Worm (Caenorhabditis elegans) whole organism, L4/young adult: ENCODE measurements around the gene C56C10.9.

Experiments used
- W03F9.2 ChIP-seq: fragments of 150-350 bp; optimal IDR thresholded peaks from 2 replicates; lab custom pipeline; 2014; ENCODE audit warnings: missing biosample characterization, missing genetic modification characterization
- dao-5 ChIP-seq: sonication (generic microtip); optimal IDR thresholded peaks from 2 replicates; lab custom pipeline; 2016; ENCODE audit warnings: missing genotype, missing genetic modification characterization, moderate library complexity, missing compliant biosample characterization
- him-1 ChIP-seq: sonication (generic microtip); optimal IDR thresholded peaks from 2 replicates; lab custom pipeline; 2016; ENCODE audit warnings: missing genotype, missing genetic modification reagents, missing genetic modification characterization, missing compliant biosample characterization

ce11 chrII:6608626-6609025, 16.5 kb upstream of the C56C10.9 start:
- TF ChIP-seq dao-5 (tag; lab: Kevin White, UChicago): no peak
- no peak for TF ChIP-seq him-1 (tag; lab: Kevin White, UChicago)
- no peak for TF ChIP-seq W03F9.2 (tag; lab: Kevin White, UChicago)
